Worm (Caenorhabditis elegans): ENCODE measurements around the gene H11L12.1.

Gene H11L12.1

ce11 chrX:17711598-17711997, at the start of gene H11L12.1:
TSS of gene H11L12.1 (minus strand) at chrX:17711698.
- TF ChIP-seq ceh-13 (GFP tag; optimal IDR thresholded peaks at IDR 0.05) = no peak
- TF ChIP-seq flt-1 (GFP tag; IDR thresholded peaks at IDR 0.05) = no peak
- TF ChIP-seq F13C5.2 (tag; optimal IDR thresholded peaks at IDR 0.05) = no peak
- no peak for TF ChIP-seq tra-4 (tag; optimal IDR thresholded peaks at IDR 0.05)
- no peak for TF ChIP-seq hmg-4 (GFP tag; optimal IDR thresholded peaks at IDR 0.05)
- TF ChIP-seq hmbx-1 (tag; optimal IDR thresholded peaks at IDR 0.05) = no peak
- TF ChIP-seq B0310.2 (tag; optimal IDR thresholded peaks at IDR 0.05) = no peak
- TF ChIP-seq tbx-37 (GFP tag; conservative IDR thresholded peaks at IDR 0.05) = no peak
- TF ChIP-seq ceh-36 (tag; optimal IDR thresholded peaks at IDR 0.05) = no peak
- no peak for TF ChIP-seq pes-1 (GFP tag; IDR thresholded peaks at IDR 0.05)
- no peak for TF ChIP-seq ets-7 (tag; optimal IDR thresholded peaks at IDR 0.05)
- TF ChIP-seq hnd-1 (tag; optimal IDR thresholded peaks at IDR 0.05) = no peak
- no peak for TF ChIP-seq ama-1 (optimal IDR thresholded peaks at IDR 0.05)
- TF ChIP-seq tbx-11 (GFP tag; IDR thresholded peaks at IDR 0.05) = no peak
- TF ChIP-seq sea-1 (GFP tag; conservative IDR thresholded peaks at IDR 0.05) = no peak
- TF ChIP-seq aly-1 (tag; optimal IDR thresholded peaks at IDR 0.05) = no peak
- no peak for TF ChIP-seq scrt-1 (GFP tag; IDR thresholded peaks at IDR 0.05)

ce11 chrX:17714342-17715011, 3.0 kb upstream of the H11L12.1 start, which contains the start of gene cTel55X.1:
TSS of gene cTel55X.1 (plus strand) at chrX:17714961.
- TF ChIP-seq ceh-13 (GFP tag; optimal IDR thresholded peaks at IDR 0.05) = no peak
- no peak for TF ChIP-seq hnd-1 (tag; optimal IDR thresholded peaks at IDR 0.05)
- no peak for TF ChIP-seq F13C5.2 (tag; optimal IDR thresholded peaks at IDR 0.05)
- TF ChIP-seq ama-1 (optimal IDR thresholded peaks at IDR 0.05) = no peak

ce11 chrX:17702602-17703001, 8.9 kb downstream of the H11L12.1 start:
- no peak for TF ChIP-seq flt-1 (GFP tag; IDR thresholded peaks at IDR 0.05)
- TF ChIP-seq tra-4 (tag; optimal IDR thresholded peaks at IDR 0.05) = no peak
- no peak for TF ChIP-seq tbx-37 (GFP tag; conservative IDR thresholded peaks at IDR 0.05)
- TF ChIP-seq hmg-4 (GFP tag; optimal IDR thresholded peaks at IDR 0.05) = no peak
- no peak for TF ChIP-seq F13C5.2 (tag; optimal IDR thresholded peaks at IDR 0.05)
- no peak for TF ChIP-seq hnd-1 (tag; optimal IDR thresholded peaks at IDR 0.05)
- TF ChIP-seq pes-1 (GFP tag; IDR thresholded peaks at IDR 0.05) = no peak

DNA sequence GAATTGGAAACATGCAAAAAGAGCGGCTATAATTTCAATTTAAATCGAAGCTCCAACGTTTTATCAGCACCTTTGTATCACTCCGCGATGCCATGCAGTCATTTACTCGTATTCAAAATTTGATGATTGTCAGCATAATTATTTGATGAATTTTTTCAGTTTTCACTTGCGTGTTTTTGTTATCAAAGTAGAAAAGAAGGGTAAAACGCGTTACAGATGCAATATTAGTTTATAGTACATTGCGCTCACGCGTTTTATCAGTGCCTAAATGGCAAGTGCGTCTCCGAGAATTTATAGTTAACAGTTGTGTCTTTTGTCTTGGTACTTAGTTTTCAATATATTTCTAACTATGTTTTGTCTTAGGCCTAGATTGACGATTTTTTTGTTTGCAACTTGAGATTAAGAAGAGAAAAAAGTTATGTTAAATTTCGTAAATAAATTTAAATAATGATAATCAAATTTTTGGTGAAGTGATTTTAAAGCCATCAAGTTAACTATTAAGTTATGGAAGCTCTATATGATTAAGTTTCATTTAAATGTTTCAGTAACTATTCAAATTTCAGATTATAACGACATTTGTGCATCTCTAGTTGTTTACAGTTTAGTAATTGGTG, 16.7 kb downstream of the H11L12.1 start, which contains the start of gene cgt-2:
Gene cgt-2 (plus strand): TSS at position 564 of the 614 bp plus-strand sequence.
- no peak for TF ChIP-seq hmbx-1 (tag; optimal IDR thresholded peaks at IDR 0.05)
- TF ChIP-seq B0310.2 (tag; optimal IDR thresholded peaks at IDR 0.05) = no peak
- no peak for TF ChIP-seq tbx-37 (GFP tag; conservative IDR thresholded peaks at IDR 0.05)
- TF ChIP-seq ceh-36 (tag; optimal IDR thresholded peaks at IDR 0.05) = no peak
- TF ChIP-seq tra-4 (tag; optimal IDR thresholded peaks at IDR 0.05) = no peak
- no peak for TF ChIP-seq F13C5.2 (tag; optimal IDR thresholded peaks at IDR 0.05)
- TF ChIP-seq ama-1 (optimal IDR thresholded peaks at IDR 0.05) = no peak
- TF ChIP-seq ets-7 (tag; optimal IDR thresholded peaks at IDR 0.05) = no peak
- TF ChIP-seq tbx-11 (GFP tag; IDR thresholded peaks at IDR 0.05) = no peak
- TF ChIP-seq ceh-13 (GFP tag; optimal IDR thresholded peaks at IDR 0.05) = no peak
- no peak for TF ChIP-seq flt-1 (GFP tag; IDR thresholded peaks at IDR 0.05)
- no peak for TF ChIP-seq pes-1 (GFP tag; IDR thresholded peaks at IDR 0.05)
- no peak for TF ChIP-seq sea-1 (GFP tag; conservative IDR thresholded peaks at IDR 0.05)
- no peak for TF ChIP-seq scrt-1 (GFP tag; IDR thresholded peaks at IDR 0.05)
- no peak for TF ChIP-seq hmg-4 (GFP tag; optimal IDR thresholded peaks at IDR 0.05)
- no peak for TF ChIP-seq hnd-1 (tag; optimal IDR thresholded peaks at IDR 0.05)
- no peak for TF ChIP-seq aly-1 (tag; optimal IDR thresholded peaks at IDR 0.05)

- TF ChIP-seq ets-7 (tag; optimal IDR thresholded peaks at IDR 0.05) (no peak), hnd-1 (tag; optimal IDR thresholded peaks at IDR 0.05) (no peak), ama-1 (optimal IDR thresholded peaks at IDR 0.05) (no peak), scrt-1 (GFP tag; IDR thresholded peaks at IDR 0.05) (no peak), F13C5.2 (tag; optimal IDR thresholded peaks at IDR 0.05) (no peak), B0310.2 (tag; optimal IDR thresholded peaks at IDR 0.05) (no peak), hmbx-1 (tag; optimal IDR thresholded peaks at IDR 0.05) (no peak), ceh-36 (tag; optimal IDR thresholded peaks at IDR 0.05) (no peak), tra-4 (tag; optimal IDR thresholded peaks at IDR 0.05) (no peak), pes-1 (GFP tag; IDR thresholded peaks at IDR 0.05) (no peak), flt-1 (GFP tag; IDR thresholded peaks at IDR 0.05) (no peak), ceh-13 (GFP tag; optimal IDR thresholded peaks at IDR 0.05) (no peak), hmg-4 (GFP tag; optimal IDR thresholded peaks at IDR 0.05) (no peak), sea-1 (GFP tag; conservative IDR thresholded peaks at IDR 0.05) (no peak), tbx-37 (GFP tag; conservative IDR thresholded peaks at IDR 0.05) (no peak), tbx-11 (GFP tag; IDR thresholded peaks at IDR 0.05) (no peak), aly-1 (tag; optimal IDR thresholded peaks at IDR 0.05) (no peak)
Observed at ce11 chrX:17685959-17686358, 25.5 kb downstream of the H11L12.1 start.

DNA sequence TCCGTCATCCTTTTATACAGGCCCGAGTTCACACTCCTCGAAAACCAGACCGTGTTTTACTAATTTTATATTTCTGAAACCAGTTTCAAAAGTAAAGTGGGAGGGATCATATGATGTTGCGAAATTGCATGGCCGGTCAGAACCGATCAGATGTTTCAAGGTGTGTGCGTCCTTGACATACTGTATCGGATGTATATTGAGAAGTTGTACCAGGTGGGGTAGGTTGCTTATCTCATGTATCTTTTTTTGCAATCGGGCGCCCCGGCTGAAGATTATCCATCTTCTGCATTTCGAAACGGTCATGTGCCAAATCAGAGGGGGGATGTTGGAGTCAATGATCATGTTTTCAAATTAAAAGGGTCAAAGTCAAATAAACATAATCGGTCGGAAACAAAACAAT, 26.7 kb downstream of the H11L12.1 start, which contains the start of gene T23E7.6:
Gene T23E7.6 (minus strand): TSS at position 45 of the 400 bp plus-strand sequence.
- no peak for TF ChIP-seq B0310.2 (tag; optimal IDR thresholded peaks at IDR 0.05)
- no peak for TF ChIP-seq ets-7 (tag; optimal IDR thresholded peaks at IDR 0.05)
- TF ChIP-seq tra-4 (tag; optimal IDR thresholded peaks at IDR 0.05) = no peak
- TF ChIP-seq pes-1 (GFP tag; IDR thresholded peaks at IDR 0.05) = no peak
- TF ChIP-seq ceh-36 (tag; optimal IDR thresholded peaks at IDR 0.05) = no peak
- no peak for TF ChIP-seq F13C5.2 (tag; optimal IDR thresholded peaks at IDR 0.05)
- TF ChIP-seq hnd-1 (tag; optimal IDR thresholded peaks at IDR 0.05) = no peak
- TF ChIP-seq sea-1 (GFP tag; conservative IDR thresholded peaks at IDR 0.05) = no peak
- TF ChIP-seq hmbx-1 (tag; optimal IDR thresholded peaks at IDR 0.05) = no peak
- no peak for TF ChIP-seq tbx-11 (GFP tag; IDR thresholded peaks at IDR 0.05)
- TF ChIP-seq ceh-13 (GFP tag; optimal IDR thresholded peaks at IDR 0.05) = no peak
- TF ChIP-seq flt-1 (GFP tag; IDR thresholded peaks at IDR 0.05) = no peak
- no peak for TF ChIP-seq aly-1 (tag; optimal IDR thresholded peaks at IDR 0.05)

- TF ChIP-seq aly-1 (tag; optimal IDR thresholded peaks at IDR 0.05) (no peak), B0310.2 (tag; optimal IDR thresholded peaks at IDR 0.05) (no peak), tbx-11 (GFP tag; IDR thresholded peaks at IDR 0.05) (no peak), flt-1 (GFP tag; IDR thresholded peaks at IDR 0.05) (no peak), ceh-36 (tag; optimal IDR thresholded peaks at IDR 0.05) (no peak), pes-1 (GFP tag; IDR thresholded peaks at IDR 0.05) (no peak), ets-7 (tag; optimal IDR thresholded peaks at IDR 0.05) (no peak)
Observed at ce11 chrX:17683698-17684097, 27.8 kb downstream of the H11L12.1 start.
